Worm (Caenorhabditis elegans): ENCODE results near the gene trmt-10A.

- no peak for TF ChIP-seq fkh-2 (tag; optimal IDR thresholded peaks at IDR 0.05)
- TF ChIP-seq nhr-237 (tag; optimal IDR thresholded peaks at IDR 0.05) = no peak
- no peak for TF ChIP-seq ztf-11 (tag; optimal IDR thresholded peaks at IDR 0.05)
- no peak for TF ChIP-seq ceh-9 (tag; optimal IDR thresholded peaks at IDR 0.05)
- TF ChIP-seq skn-1 (tag; optimal IDR thresholded peaks at IDR 0.05) = no peak
- no peak for TF ChIP-seq pha-4 (tag; optimal IDR thresholded peaks at IDR 0.05)
- TF ChIP-seq mdl-1 (tag; optimal IDR thresholded peaks at IDR 0.05) = no peak
- TF ChIP-seq aly-2 (tag; optimal IDR thresholded peaks at IDR 0.05) = no peak
- TF ChIP-seq egl-27 (tag; optimal IDR thresholded peaks at IDR 0.05) = no peak
- TF ChIP-seq zag-1 (tag; optimal IDR thresholded peaks at IDR 0.05) = no peak
- TF ChIP-seq unc-62 (GFP tag; optimal IDR thresholded peaks at IDR 0.05) = no peak
Observed at ce11 chrIV:9972629-9973028, 40.6 kb upstream of the trmt-10A start, which contains the start of the genes C47E12.12 and C47E12.10.

Data from whole organism, L3 larva.